Fruit fly (Drosophila melanogaster): Measurements from ENCODE around the gene CG13962.

DNA sequence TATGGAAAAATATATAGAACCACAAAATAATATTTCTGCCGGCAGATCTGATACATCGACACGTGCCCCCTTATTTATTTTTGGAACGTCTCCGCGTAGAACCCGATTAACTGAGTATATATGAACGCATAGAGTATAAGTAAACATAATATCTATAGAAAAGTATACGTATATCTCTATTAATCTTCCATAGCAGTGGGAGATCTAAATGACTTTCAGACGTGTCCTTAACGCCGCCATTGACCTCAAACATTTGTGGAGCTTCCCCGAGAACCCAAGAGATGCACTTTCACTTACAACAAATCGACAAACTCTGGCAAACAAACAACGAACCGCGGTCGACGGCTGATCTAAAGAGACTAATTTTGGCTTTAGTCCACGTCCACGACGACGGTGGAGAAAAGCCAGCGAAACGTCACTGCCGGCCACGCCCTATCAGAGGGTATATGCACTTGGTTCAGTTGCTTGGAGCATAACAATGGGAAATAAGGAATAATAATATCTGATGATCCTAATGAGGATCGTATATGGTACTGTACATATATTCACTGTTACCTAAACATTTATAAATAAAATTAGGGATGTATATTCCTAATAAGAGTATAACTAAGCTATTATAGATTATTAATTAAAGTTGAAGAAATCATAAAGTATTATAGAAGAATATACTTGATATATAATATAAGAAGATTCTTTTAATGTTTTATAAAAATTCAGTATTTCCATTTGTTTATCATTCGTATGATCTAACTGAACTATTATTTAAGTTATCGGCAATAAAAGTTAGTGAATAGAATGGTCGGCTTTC, 50.4 kb downstream of the CG13962 start, which contains the start of gene fbp:
- TF ChIP-seq ovo (GFP tag; optimal IDR thresholded peaks at IDR 0.05) (peak; percentile 45), CG33017 (tag; optimal IDR thresholded peaks at IDR 0.05) (peak; percentile 46), CG12768 (GFP tag; optimal IDR thresholded peaks at IDR 0.05) (no peak), CG7101 (tag; optimal IDR thresholded peaks at IDR 0.05) (peak; percentile 68), cic (GFP tag; optimal IDR thresholded peaks at IDR 0.05) (peak; percentile 12), Crg-1 (GFP tag; optimal IDR thresholded peaks at IDR 0.05) (no peak), pad (GFP tag; optimal IDR thresholded peaks at IDR 0.05) (peak; percentile 83), toe (GFP tag; optimal IDR thresholded peaks at IDR 0.05) (no peak), cnc (optimal IDR thresholded peaks at IDR 0.05) (no peak)

All from whole organism, adult.